Worm (Caenorhabditis elegans): ENCODE results near the gene F45E1.4.

Gene F45E1.4

ce11 chrX:8021609-8022008 lies 35.8 kb downstream of the F45E1.4 start:
- TF ChIP-seq ref-2 (tag; optimal IDR thresholded peaks at IDR 0.05) (peak; percentile 4), hlh-30 (tag; optimal IDR thresholded peaks at IDR 0.05; ENCODE audit: insufficient read depth) (peak; percentile 81), C08G9.2 (tag; optimal IDR thresholded peaks at IDR 0.05) (peak; percentile 5), ceh-18 (tag; optimal IDR thresholded peaks at IDR 0.05) (peak; percentile 78), tbx-2 (tag; optimal IDR thresholded peaks at IDR 0.05) (no peak), unc-42 (tag; optimal IDR thresholded peaks at IDR 0.05) (peak; percentile 35), ttx-3 (tag; optimal IDR thresholded peaks at IDR 0.05) (no peak), ceh-14 (tag; optimal IDR thresholded peaks at IDR 0.05) (no peak), ceh-31 (tag; optimal IDR thresholded peaks at IDR 0.05) (peak; percentile 44)

ce11 chrX:8022728-8023127 lies 36.9 kb downstream of the F45E1.4 start:
- TF ChIP-seq unc-3 (GFP tag; conservative IDR thresholded peaks at IDR 0.05) (no peak), unc-3 (tag; optimal IDR thresholded peaks at IDR 0.05) (no peak), hlh-15 (tag; optimal IDR thresholded peaks at IDR 0.05) (no peak), pros-1 (tag; optimal IDR thresholded peaks at IDR 0.05) (no peak), ama-1 (optimal IDR thresholded peaks at IDR 0.05) (no peak), ceh-30 (tag; optimal IDR thresholded peaks at IDR 0.05) (no peak), ceh-24 (tag; optimal IDR thresholded peaks at IDR 0.05) (no peak)

- TF ChIP-seq ceh-14 (tag; optimal IDR thresholded peaks at IDR 0.05) (no peak), K09A11.1 (tag; optimal IDR thresholded peaks at IDR 0.05; ENCODE audit: insufficient read depth) (no peak), unc-86 (tag; optimal IDR thresholded peaks at IDR 0.05) (no peak), ttx-3 (tag; optimal IDR thresholded peaks at IDR 0.05) (no peak), lin-11 (tag; optimal IDR thresholded peaks at IDR 0.05) (no peak), sox-4 (tag; optimal IDR thresholded peaks at IDR 0.05) (no peak), unc-3 (GFP tag; conservative IDR thresholded peaks at IDR 0.05) (no peak), unc-3 (tag; optimal IDR thresholded peaks at IDR 0.05) (no peak), ceh-18 (tag; optimal IDR thresholded peaks at IDR 0.05) (no peak), rnt-1 (tag; optimal IDR thresholded peaks at IDR 0.05) (no peak), ama-1 (optimal IDR thresholded peaks at IDR 0.05) (no peak), madf-2 (tag; optimal IDR thresholded peaks at IDR 0.05) (no peak), unc-42 (tag; optimal IDR thresholded peaks at IDR 0.05) (no peak), ceh-9 (tag; optimal IDR thresholded peaks at IDR 0.05) (no peak), F13H6.1 (tag; optimal IDR thresholded peaks at IDR 0.05) (no peak), odd-2 (tag; optimal IDR thresholded peaks at IDR 0.05) (no peak), dve-1 (tag; optimal IDR thresholded peaks at IDR 0.05) (no peak), fkh-6 (tag; optimal IDR thresholded peaks at IDR 0.05) (no peak), npax-4 (tag; optimal IDR thresholded peaks at IDR 0.05) (no peak)
Observed at ce11 chrX:8026709-8027108, 40.9 kb downstream of the F45E1.4 start.

- TF ChIP-seq dmd-4 (tag; optimal IDR thresholded peaks at IDR 0.05; ENCODE audit: borderline replicate concordance) (no peak), gmeb-2 (tag; optimal IDR thresholded peaks at IDR 0.05) (no peak), eyg-1 (tag; optimal IDR thresholded peaks at IDR 0.05) (no peak), hlh-6 (tag; optimal IDR thresholded peaks at IDR 0.05) (no peak), ceh-48 (tag; optimal IDR thresholded peaks at IDR 0.05) (no peak), sox-2 (GFP tag; IDR thresholded peaks at IDR 0.05) (no peak), elt-2 (tag; optimal IDR thresholded peaks at IDR 0.05) (no peak), odd-2 (tag; optimal IDR thresholded peaks at IDR 0.05) (no peak)
Observed at ce11 chrX:8027509-8027908, 41.7 kb downstream of the F45E1.4 start.

- TF ChIP-seq pros-1 (tag; optimal IDR thresholded peaks at IDR 0.05), result no peak
- no peak for TF ChIP-seq K09A11.1 (tag; optimal IDR thresholded peaks at IDR 0.05; ENCODE audit: insufficient read depth)
- TF ChIP-seq nfya-1 (tag; optimal IDR thresholded peaks at IDR 0.05), result peak; percentile 42
- no peak for TF ChIP-seq sox-4 (tag; optimal IDR thresholded peaks at IDR 0.05)
- TF ChIP-seq ceh-34 (tag; optimal IDR thresholded peaks at IDR 0.05), result peak; percentile 31
- no peak for TF ChIP-seq ceh-30 (tag; optimal IDR thresholded peaks at IDR 0.05)
- peak; percentile 16 for TF ChIP-seq tbx-2 (tag; optimal IDR thresholded peaks at IDR 0.05)
- TF ChIP-seq ahr-1 (tag; optimal IDR thresholded peaks at IDR 0.05), result no peak
- TF ChIP-seq unc-3 (GFP tag; conservative IDR thresholded peaks at IDR 0.05), result no peak
- TF ChIP-seq unc-3 (tag; optimal IDR thresholded peaks at IDR 0.05), result no peak
- TF ChIP-seq ceh-31 (tag; optimal IDR thresholded peaks at IDR 0.05), result peak; percentile 46
- TF ChIP-seq C38D4.7 (GFP tag; optimal IDR thresholded peaks at IDR 0.05), result no peak
- TF ChIP-seq hlh-30 (tag; optimal IDR thresholded peaks at IDR 0.05; ENCODE audit: insufficient read depth), result peak; percentile 63
- no peak for TF ChIP-seq fkh-10 (GFP tag; optimal IDR thresholded peaks at IDR 0.05)
- TF ChIP-seq sox-2 (GFP tag; IDR thresholded peaks at IDR 0.05), result no peak
- TF ChIP-seq ets-4 (tag; optimal IDR thresholded peaks at IDR 0.05), result no peak
- TF ChIP-seq ceh-48 (tag; optimal IDR thresholded peaks at IDR 0.05), result peak; percentile 35
- no peak for TF ChIP-seq ceh-22 (tag; optimal IDR thresholded peaks at IDR 0.05)
- TF ChIP-seq ztf-16 (tag; optimal IDR thresholded peaks at IDR 0.05), result no peak
- peak; percentile 35 for TF ChIP-seq ceh-18 (tag; optimal IDR thresholded peaks at IDR 0.05)
- no peak for TF ChIP-seq ceh-14 (tag; optimal IDR thresholded peaks at IDR 0.05)
- TF ChIP-seq F13H6.1 (tag; optimal IDR thresholded peaks at IDR 0.05), result peak; percentile 26
- no peak for TF ChIP-seq hlh-6 (tag; optimal IDR thresholded peaks at IDR 0.05)
- TF ChIP-seq sdc-2 (tag; optimal IDR thresholded peaks at IDR 0.05), result peak; percentile 66
- TF ChIP-seq ref-2 (tag; optimal IDR thresholded peaks at IDR 0.05), result peak; percentile 43
Observed at ce11 chrX:8029080-8029479, 43.3 kb downstream of the F45E1.4 start, which contains the start of gene C34D10.1. C34D10.1 (plus strand) TSS chrX:8029479.

All from whole organism, late embryonic.